Worm (Caenorhabditis elegans): ENCODE results near the gene R13A5.7.

- TF ChIP-seq B0310.2 (tag; optimal IDR thresholded peaks at IDR 0.05) (no peak), ama-1 (optimal IDR thresholded peaks at IDR 0.05) (no peak), aly-1 (tag; optimal IDR thresholded peaks at IDR 0.05) (no peak), hnd-1 (tag; optimal IDR thresholded peaks at IDR 0.05) (no peak), ets-7 (tag; optimal IDR thresholded peaks at IDR 0.05) (no peak), hmg-4 (GFP tag; optimal IDR thresholded peaks at IDR 0.05) (no peak), ceh-36 (tag; optimal IDR thresholded peaks at IDR 0.05) (no peak), flt-1 (GFP tag; IDR thresholded peaks at IDR 0.05) (no peak), sea-1 (GFP tag; conservative IDR thresholded peaks at IDR 0.05) (no peak)
Measured at ce11 chrIII:7572781-7573400, 3.0 kb upstream of the R13A5.7 start, which contains the start of the genes rpl-9 and lpd-7.
